Fruit fly (Drosophila melanogaster) whole organism, embryonic: ENCODE results near the gene Abl.

Source experiments
- CG10979 ChIP-seq: fragments of 200-800 bp; sonication (Bioruptor generic); optimal IDR thresholded peaks from 2 replicates; lab custom pipeline; 2018; ENCODE audit warnings: missing biosample characterization, mild to moderate bottlenecking, missing genetic modification characterization, moderate library complexity
- CG12744 ChIP-seq: fragments of 200-800 bp; sonication (Bioruptor generic); optimal IDR thresholded peaks from 2 replicates; lab custom pipeline; 2016; ENCODE audit warnings: missing biosample characterization, missing genetic modification characterization
- CG15073 ChIP-seq: fragments of 200-800 bp; sonication (Bioruptor generic); optimal IDR thresholded peaks from 2 replicates; lab custom pipeline; 2016; ENCODE audit warnings: missing biosample characterization, missing genetic modification characterization
- CG15601 ChIP-seq: fragments of 200-800 bp; sonication (Bioruptor generic); optimal IDR thresholded peaks from 3 replicates; lab custom pipeline; 2019; ENCODE audit warnings: missing biosample characterization, mild to moderate bottlenecking, missing genetic modification characterization, moderate library complexity
- CG17568 ChIP-seq: fragments of 200-800 bp; sonication (Bioruptor generic); optimal IDR thresholded peaks from 2 replicates; lab custom pipeline; 2018; ENCODE audit warnings: missing biosample characterization, mild to moderate bottlenecking, missing genetic modification characterization, moderate library complexity
- CG17802 ChIP-seq: fragments of 200-800 bp; sonication (Bioruptor generic); optimal IDR thresholded peaks from 2 replicates; lab custom pipeline; 2018; ENCODE audit warnings: missing biosample characterization, mild to moderate bottlenecking, missing genetic modification characterization, moderate library complexity
- CG17829 ChIP-seq: fragments of 200-800 bp; optimal IDR thresholded peaks from 2 replicates; lab custom pipeline; 2019; ENCODE audit warnings: missing biosample characterization, mild to moderate bottlenecking, missing genetic modification characterization, moderate library complexity
- CG2202 ChIP-seq: fragments of 200-800 bp; sonication (Bioruptor generic); optimal IDR thresholded peaks from 2 replicates; lab custom pipeline; 2018; ENCODE audit warnings: missing biosample characterization, mild to moderate bottlenecking, missing genetic modification characterization
- CG2712 ChIP-seq: fragments of 200-800 bp; optimal IDR thresholded peaks from 3 replicates; lab custom pipeline; 2019; ENCODE audit warnings: missing biosample characterization, mild to moderate bottlenecking, missing genetic modification characterization, moderate library complexity
- CG33213 ChIP-seq: fragments of 200-800 bp; sonication (Bioruptor generic); optimal IDR thresholded peaks from 3 replicates; lab custom pipeline; 2016; ENCODE audit warnings: missing biosample characterization, missing genetic modification characterization
- CG3838 ChIP-seq: fragments of 200-800 bp; sonication (Bioruptor generic); optimal IDR thresholded peaks from 3 replicates; lab custom pipeline; 2016; ENCODE audit warnings: missing biosample characterization, missing genetic modification characterization
- CG4328 ChIP-seq: fragments of 200-800 bp; sonication (Bioruptor generic); optimal IDR thresholded peaks from 3 replicates; lab custom pipeline; 2017; ENCODE audit warnings: missing biosample characterization, missing genetic modification reagents, missing genetic modification characterization
- CG4424 ChIP-seq: fragments of 200-800 bp; sonication (Bioruptor generic); optimal IDR thresholded peaks from 3 replicates; lab custom pipeline; 2016; ENCODE audit warnings: missing biosample characterization, missing genetic modification characterization
- CG7372 ChIP-seq: fragments of 200-800 bp; sonication (Bioruptor generic); IDR thresholded peaks from 2 replicates; pipeline ENCODE4 v1.3.6; 2022; ENCODE audit warnings: missing biosample characterization, missing genetic modification characterization
- CG7786 ChIP-seq: fragments of 200-800 bp; sonication (Bioruptor generic); optimal IDR thresholded peaks from 2 replicates; lab custom pipeline; 2016; ENCODE audit warnings: missing biosample characterization, missing genetic modification characterization
- CG7928 ChIP-seq: fragments of 200-800 bp; sonication (Bioruptor generic); optimal IDR thresholded peaks from 2 replicates; lab custom pipeline; 2017; ENCODE audit warnings: missing biosample characterization, mild to moderate bottlenecking, missing genetic modification characterization
- CG8290 ChIP-seq, 3 experiments: fragments of 200-800 bp; sonication (Bioruptor generic); optimal IDR thresholded peaks; 2 replicates each; lab custom pipeline; 2016 to 2019; ENCODE audit warnings: missing biosample characterization in 3 of 3, missing genetic modification characterization in 3 of 3, mild to moderate bottlenecking in 2 of 3, moderate library complexity in 1 of 3
- CG8478 ChIP-seq: fragments of >200 bp; optimal IDR thresholded peaks from 2 replicates; lab custom pipeline; 2018
- Doc3 ChIP-seq: fragments of 200-800 bp; sonication (Bioruptor generic); IDR thresholded peaks from 3 replicates; pipeline ENCODE4 v1.3.6; 2022; ENCODE audit warnings: missing biosample characterization, missing genetic modification characterization; ENCODE audit not compliant: partially characterized antibody
- Dp ChIP-seq: fragments of 200-800 bp; sonication (Bioruptor generic); optimal IDR thresholded peaks from 2 replicates; lab custom pipeline; 2018; ENCODE audit warnings: missing biosample characterization, mild to moderate bottlenecking, missing genetic modification characterization, moderate library complexity
- Gsc ChIP-seq: fragments of 200-800 bp; sonication (Bioruptor generic); IDR thresholded peaks from 2 replicates; pipeline ENCODE4 v1.3.6; 2022; ENCODE audit warnings: missing biosample characterization, missing genetic modification characterization
- Gug ChIP-seq: fragments of 200-800 bp; sonication (Bioruptor generic); IDR thresholded peaks from 4 replicates; pipeline ENCODE4 v1.3.6; 2022; ENCODE audit warnings: missing biosample characterization, missing genetic modification characterization
- Meics ChIP-seq: fragments of 200-800 bp; sonication (Bioruptor generic); optimal IDR thresholded peaks from 2 replicates; lab custom pipeline; 2017; ENCODE audit warnings: missing biosample characterization, mild to moderate bottlenecking, missing genetic modification characterization
- Myb ChIP-seq: fragments of 200-800 bp; sonication (Bioruptor generic); optimal IDR thresholded peaks from 2 replicates; lab custom pipeline; 2016; ENCODE audit warnings: missing biosample characterization, missing genetic modification characterization
- Oli ChIP-seq: fragments of 200-800 bp; sonication (Bioruptor generic); optimal IDR thresholded peaks from 2 replicates; lab custom pipeline; 2018; ENCODE audit warnings: missing biosample characterization, mild to moderate bottlenecking, missing genetic modification characterization, moderate library complexity
- al ChIP-seq: fragments of 200-800 bp; sonication (Bioruptor generic); IDR thresholded peaks from 2 replicates; pipeline ENCODE4 v1.3.6; 2022; ENCODE audit warnings: missing biosample characterization, missing genetic modification characterization
- cad ChIP-seq: fragments of >200 bp; optimal IDR thresholded peaks from 2 replicates; lab custom pipeline; 2017; ENCODE audit warnings: missing biosample characterization, missing genetic modification characterization
- cato ChIP-seq: fragments of 200-800 bp; sonication (Bioruptor generic); optimal IDR thresholded peaks from 2 replicates; lab custom pipeline; 2016; ENCODE audit warnings: missing biosample characterization, missing genetic modification characterization, borderline replicate concordance
- dimm ChIP-seq: fragments of 200-800 bp; sonication (Bioruptor generic); IDR thresholded peaks from 2 replicates; pipeline ENCODE4 v1.3.6; 2022; ENCODE audit warnings: missing biosample characterization, missing genetic modification characterization
- dmrt99B ChIP-seq: fragments of 200-800 bp; sonication (Bioruptor generic); optimal IDR thresholded peaks from 2 replicates; lab custom pipeline; 2018; ENCODE audit warnings: missing biosample characterization, mild to moderate bottlenecking, missing genetic modification characterization, moderate library complexity
- en ChIP-seq: fragments of 200-800 bp; sonication (Bioruptor generic); optimal IDR thresholded peaks from 2 replicates; lab custom pipeline; 2016; ENCODE audit warnings: missing biosample characterization, missing genetic modification characterization
- fd64A ChIP-seq: fragments of 200-800 bp; sonication (Bioruptor generic); optimal IDR thresholded peaks from 3 replicates; lab custom pipeline; 2018; ENCODE audit warnings: missing biosample characterization, mild to moderate bottlenecking, missing genetic modification characterization
- gfzf ChIP-seq: fragments of 200-800 bp; sonication (Bioruptor generic); optimal IDR thresholded peaks from 2 replicates; lab custom pipeline; 2016; ENCODE audit warnings: missing biosample characterization, mild to moderate bottlenecking, missing genetic modification characterization, moderate library complexity
- grau ChIP-seq: fragments of 200-800 bp; optimal IDR thresholded peaks from 3 replicates; lab custom pipeline; 2019; ENCODE audit warnings: missing biosample characterization, mild to moderate bottlenecking, missing genetic modification characterization, moderate library complexity
- gsb-n ChIP-seq: fragments of 200-800 bp; sonication (Bioruptor generic); optimal IDR thresholded peaks from 3 replicates; lab custom pipeline; 2018; ENCODE audit warnings: missing biosample characterization, mild to moderate bottlenecking, missing genetic modification characterization
- hbn ChIP-seq: fragments of 200-800 bp; sonication (Bioruptor generic); IDR thresholded peaks from 2 replicates; pipeline ENCODE4 v1.3.6; 2022; ENCODE audit warnings: missing biosample characterization, missing genetic modification characterization; ENCODE audit not compliant: partially characterized antibody
- insv ChIP-seq, 2 experiments: fragments of 200-800 bp; sonication (Bioruptor generic); optimal IDR thresholded peaks; 3 replicates each; lab custom pipeline; 2016 to 2018; ENCODE audit warnings: missing biosample characterization in 2 of 2, missing genetic modification characterization in 2 of 2
- inv ChIP-seq: fragments of 200-800 bp; sonication (Bioruptor generic); IDR thresholded peaks from 2 replicates; pipeline ENCODE4 v1.3.6; 2022; ENCODE audit warnings: missing biosample characterization, missing genetic modification characterization; ENCODE audit not compliant: partially characterized antibody
- nau ChIP-seq: fragments of 200-800 bp; sonication (Bioruptor generic); optimal IDR thresholded peaks from 3 replicates; lab custom pipeline; 2017; ENCODE audit warnings: missing biosample characterization, mild to moderate bottlenecking, missing genetic modification characterization, missing genetic modification reagents
- nerfin-1 ChIP-seq: fragments of 200-800 bp; sonication (Bioruptor generic); optimal IDR thresholded peaks from 3 replicates; lab custom pipeline; 2019; ENCODE audit warnings: missing biosample characterization, mild to moderate bottlenecking, missing genetic modification characterization, moderate library complexity
- pan ChIP-seq, 4 experiments: fragments of >200 bp in 3 of 4; fragments of 200-800 bp in 1 of 4; sonication (Bioruptor generic) in 1 of 4; optimal IDR thresholded peaks in 3 of 4; IDR thresholded peaks in 1 of 4; 2 replicates each; pipeline versions ENCODE4 v1.3.6 to Lab custom; 2017 to 2022; ENCODE audit warnings: missing biosample characterization in 2 of 4, missing genetic modification characterization in 2 of 4, mixed read lengths in 1 of 4
- salm ChIP-seq: fragments of 200-800 bp; sonication (Bioruptor generic); optimal IDR thresholded peaks from 2 replicates; lab custom pipeline; 2018; ENCODE audit warnings: missing biosample characterization, mild to moderate bottlenecking, missing genetic modification characterization
- sc ChIP-seq, 3 experiments: fragments of >200 bp in 2 of 3; fragments of 200-800 bp in 1 of 3; sonication (Bioruptor generic) in 1 of 3; optimal IDR thresholded peaks; 2 replicates in 2 of 3; 3 replicates in 1 of 3; lab custom pipeline; 2017; ENCODE audit warnings: mild to moderate bottlenecking in 1 of 3, missing biosample characterization in 1 of 3, missing genetic modification characterization in 1 of 3, missing genetic modification reagents in 1 of 3
- sd ChIP-seq: fragments of 200-800 bp; sonication (Bioruptor generic); optimal IDR thresholded peaks from 3 replicates; lab custom pipeline; 2018; ENCODE audit warnings: missing biosample characterization, mild to moderate bottlenecking, missing genetic modification characterization, moderate library complexity
- slou ChIP-seq: fragments of 200-800 bp; sonication (Bioruptor generic); optimal IDR thresholded peaks from 3 replicates; lab custom pipeline; 2016; ENCODE audit warnings: missing biosample characterization, missing genetic modification characterization
- stc ChIP-seq: fragments of 200-800 bp; sonication (Bioruptor generic); IDR thresholded peaks from 2 replicates; pipeline ENCODE4 v1.3.6; 2022; ENCODE audit warnings: missing biosample characterization, missing genetic modification characterization
- tio ChIP-seq: fragments of 200-800 bp; sonication (Bioruptor generic); optimal IDR thresholded peaks from 2 replicates; lab custom pipeline; 2017; ENCODE audit warnings: missing biosample characterization, missing genetic modification characterization, inconsistent platforms
- zen2 ChIP-seq: fragments of 200-800 bp; sonication (Bioruptor generic); IDR thresholded peaks from 3 replicates; pipeline ENCODE4 v1.3.6; 2022; ENCODE audit warnings: missing biosample characterization, missing genetic modification characterization; ENCODE audit not compliant: partially characterized antibody
- zf30C ChIP-seq: fragments of 200-800 bp; sonication (Bioruptor generic); optimal IDR thresholded peaks from 3 replicates; lab custom pipeline; 2018; ENCODE audit warnings: missing biosample characterization, mild to moderate bottlenecking, missing genetic modification characterization

Gene Abl

DNA sequence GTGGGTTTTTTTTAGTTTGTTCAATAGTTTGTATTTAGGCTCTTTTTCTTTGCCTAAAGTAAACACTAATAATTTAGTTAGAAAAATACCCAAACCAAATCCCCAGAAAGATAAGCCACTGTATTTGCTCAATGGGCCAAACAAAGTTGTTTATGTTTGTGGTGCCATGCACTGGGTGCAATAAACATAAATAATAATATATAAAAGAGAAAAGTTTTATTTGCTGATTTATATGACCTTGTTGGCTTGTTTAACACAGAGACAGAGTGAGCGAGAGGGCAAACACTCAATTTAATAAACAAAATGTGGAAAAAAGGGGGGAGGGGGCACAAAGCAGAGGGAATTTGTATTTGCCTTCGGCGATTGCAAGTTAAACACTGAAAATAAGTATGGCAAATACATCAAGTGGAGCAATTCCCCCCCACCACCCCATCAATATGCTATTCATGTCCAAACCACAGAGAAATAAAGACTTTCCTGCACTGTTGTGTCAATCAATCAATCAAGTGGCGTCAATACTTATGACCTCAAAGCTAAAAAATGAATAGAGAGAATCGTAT is 7.1 kb downstream of the Abl start (continued):
- TF ChIP-seq sc (optimal IDR thresholded peaks at IDR 0.05; lab: Kevin White, UChicago): no peak
- TF ChIP-seq sc (GFP tag; optimal IDR thresholded peaks at IDR 0.05; lab: Kevin White, UChicago): peak; percentile 66
- no peak for TF ChIP-seq cad (GFP tag; lab: Kevin White, UChicago)
- no peak for TF ChIP-seq zen2 (GFP tag; lab: Robert Waterston, UW)
- no peak for TF ChIP-seq al (GFP tag; lab: Robert Waterston, UW)
- no peak for TF ChIP-seq Meics
- TF ChIP-seq CG3838: no peak
- TF ChIP-seq CG7372 (GFP tag; lab: Robert Waterston, UW): no peak
- peak; percentile 12; the same call in 1 of the 2 replicates for TF ChIP-seq stc
- TF ChIP-seq hbn (GFP tag; lab: Robert Waterston, UW): no peak
- no peak for TF ChIP-seq Gug (GFP tag; lab: Robert Waterston, UW)
- peak; percentile 67 for TF ChIP-seq CG15601 (tag; lab: Kevin White, UChicago)
- TF ChIP-seq gfzf (GFP tag; lab: Kevin White, UChicago): no peak
- no peak for TF ChIP-seq tio (GFP tag; lab: Kevin White, UChicago)
- TF ChIP-seq Dp (GFP tag; lab: Kevin White, UChicago): no peak
- peak; percentile 63 for TF ChIP-seq nerfin-1 (tag; lab: Kevin White, UChicago)
- TF ChIP-seq en (GFP tag; lab: Kevin White, UChicago): no peak
- TF ChIP-seq sd (tag; lab: Kevin White, UChicago): no peak
- TF ChIP-seq CG17802: no peak
- TF ChIP-seq CG7928 (GFP tag; lab: Kevin White, UChicago): no peak
- TF ChIP-seq dmrt99B (tag; lab: Kevin White, UChicago): peak; percentile 37
- TF ChIP-seq slou (GFP tag; lab: Kevin White, UChicago): no peak
- peak; percentile 77 for TF ChIP-seq gsb-n
- TF ChIP-seq grau: peak; percentile 7
- no peak for TF ChIP-seq CG4328 (GFP tag; lab: Kevin White, UChicago)
- TF ChIP-seq insv (GFP tag; optimal IDR thresholded peaks at IDR 0.05; lab: Kevin White, UChicago): no peak
- TF ChIP-seq CG2712 (tag; lab: Kevin White, UChicago): peak; percentile 64
- TF ChIP-seq dimm: no peak
- TF ChIP-seq salm (tag; lab: Kevin White, UChicago): peak; percentile 64
- TF ChIP-seq Myb (GFP tag; lab: Kevin White, UChicago): no peak
- TF ChIP-seq CG17568: peak; percentile 58
- no peak for TF ChIP-seq cato (GFP tag; lab: Kevin White, UChicago)
- TF ChIP-seq CG15073 (GFP tag; lab: Kevin White, UChicago): no peak
- TF ChIP-seq CG7786: no peak
- peak; percentile 0 for TF ChIP-seq CG4424 (GFP tag; lab: Kevin White, UChicago)
- peak; percentile 33 for TF ChIP-seq CG8290 (GFP tag; optimal IDR thresholded peaks at IDR 0.05; lab: Kevin White, UChicago)
- TF ChIP-seq CG8290 (tag; optimal IDR thresholded peaks at IDR 0.05; lab: Kevin White, UChicago): no peak
- TF ChIP-seq CG17829 (tag; lab: Kevin White, UChicago): peak; percentile 13
- TF ChIP-seq zf30C (GFP tag; lab: Kevin White, UChicago): no peak
- TF ChIP-seq Gsc (GFP tag; lab: Robert Waterston, UW): no peak
- peak; percentile 76 for TF ChIP-seq CG2202 (tag; lab: Kevin White, UChicago)
- no peak for TF ChIP-seq pan (optimal IDR thresholded peaks at IDR 0.05; lab: Kevin White, UChicago)
- TF ChIP-seq pan (GFP tag; optimal IDR thresholded peaks at IDR 0.05 in 1 of 2, IDR thresholded peaks at IDR 0.05 in 1 of 2): peak in 1 of 2 experiments; percentile 13
- TF ChIP-seq CG12744 (GFP tag; lab: Kevin White, UChicago): no peak
- no peak for TF ChIP-seq CG8478 (lab: Kevin White, UChicago)
- peak; percentile 53 for TF ChIP-seq fd64A
- peak; percentile 58 for TF ChIP-seq CG10979
- no peak for TF ChIP-seq Doc3
- no peak for TF ChIP-seq CG33213 (GFP tag; lab: Kevin White, UChicago)
- TF ChIP-seq Oli (tag; lab: Kevin White, UChicago): peak; percentile 16
- peak; percentile 46 for TF ChIP-seq nau (GFP tag; lab: Kevin White, UChicago)
- TF ChIP-seq inv: no peak
